Worm (Caenorhabditis elegans) whole organism, young adult: ENCODE data around the gene try-4.

Experiments used
- F33H1.4 ChIP-seq: fragments of 200-800 bp; sonication (Bioruptor generic); IDR thresholded peaks from 2 replicates; pipeline ENCODE4 v1.3.6; 2022; ENCODE audit warnings: missing genetic modification reagents, missing genetic modification characterization, missing compliant biosample characterization
- atf-7 ChIP-seq: sonication (generic microtip); optimal IDR thresholded peaks from 2 replicates; lab custom pipeline; 2017; ENCODE audit warnings: mild to moderate bottlenecking, missing genetic modification characterization, missing compliant biosample characterization
- egrh-3 ChIP-seq: fragments of 200-800 bp; sonication (Bioruptor generic); IDR thresholded peaks from 2 replicates; pipeline ENCODE4 v1.3.6; 2022; ENCODE audit warnings: missing genetic modification reagents, missing genetic modification characterization, missing compliant biosample characterization
- nfya-2 ChIP-seq: fragments of 200-800 bp; sonication (Bioruptor generic); IDR thresholded peaks from 2 replicates; pipeline ENCODE4 v1.3.6; 2022; ENCODE audit warnings: missing genetic modification reagents, missing genetic modification characterization, missing compliant biosample characterization
- nhr-80 ChIP-seq: sonication (generic microtip); optimal IDR thresholded peaks from 2 replicates; lab custom pipeline; 2016; ENCODE audit warnings: missing genetic modification characterization, missing compliant biosample characterization
- pha-4 ChIP-seq: fragments of 150-350 bp; sonication (generic microtip); optimal IDR thresholded peaks from 2 replicates; lab custom pipeline; 2014; ENCODE audit warnings: missing biosample characterization, missing genetic modification reagents, missing genetic modification characterization
- tlf-1 ChIP-seq: fragments of 200-800 bp; sonication (Bioruptor generic); optimal IDR thresholded peaks from 2 replicates; lab custom pipeline; 2018; ENCODE audit warnings: mild to moderate bottlenecking, missing genetic modification characterization, missing compliant biosample characterization
- xnd-1 ChIP-seq: sonication (generic microtip); optimal IDR thresholded peaks from 2 replicates; lab custom pipeline; 2016; ENCODE audit warnings: missing genotype, missing genetic modification reagents, missing genetic modification characterization, missing compliant biosample characterization

- TF ChIP-seq atf-7 (tag; lab: Kevin White, UChicago) (peak; percentile 50), nfya-2 (no peak), egrh-3 (GFP tag; lab: Robert Waterston, UW) (no peak), pha-4 (no peak), xnd-1 (tag; lab: Kevin White, UChicago) (peak; percentile 8), F33H1.4 (GFP tag; lab: Robert Waterston, UW) (no peak), tlf-1 (GFP tag; lab: Kevin White, UChicago) (peak; percentile 63), nhr-80 (tag; lab: Kevin White, UChicago) (no peak)
Observed at ce11 chrV:20847743-20848229, 13.2 kb downstream of the try-4 start.
